Worm (Caenorhabditis elegans): ENCODE results near the gene C46F11.6.

ce11 chrIII:3670984-3671383 is 748 bp upstream of the C46F11.6 start:
- TF ChIP-seq mdt-29 (GFP tag; IDR thresholded peaks at IDR 0.05) (no peak), nhr-76 (tag; optimal IDR thresholded peaks at IDR 0.05) (no peak), nhr-25 (tag; optimal IDR thresholded peaks at IDR 0.05; ENCODE audit: borderline replicate concordance, insufficient read depth) (no peak), ceh-44 (GFP tag; IDR thresholded peaks at IDR 0.05) (no peak), mdl-1 (tag; optimal IDR thresholded peaks at IDR 0.05) (no peak), ama-1 (optimal IDR thresholded peaks at IDR 0.05) (no peak), mxl-2 (GFP tag; conservative IDR thresholded peaks at IDR 0.05) (no peak), ctbp-1 (GFP tag; IDR thresholded peaks at IDR 0.05) (no peak), zfp-2 (tag; optimal IDR thresholded peaks at IDR 0.05) (no peak), daf-19 (GFP tag; conservative IDR thresholded peaks at IDR 0.05) (no peak), nhr-237 (tag; optimal IDR thresholded peaks at IDR 0.05) (no peak), ZK546.5 (tag; optimal IDR thresholded peaks at IDR 0.05) (no peak)

Measured in whole organism, L4 larva.